Worm (Caenorhabditis elegans): ENCODE results near the gene die-1.

die-1 gene

DNA sequence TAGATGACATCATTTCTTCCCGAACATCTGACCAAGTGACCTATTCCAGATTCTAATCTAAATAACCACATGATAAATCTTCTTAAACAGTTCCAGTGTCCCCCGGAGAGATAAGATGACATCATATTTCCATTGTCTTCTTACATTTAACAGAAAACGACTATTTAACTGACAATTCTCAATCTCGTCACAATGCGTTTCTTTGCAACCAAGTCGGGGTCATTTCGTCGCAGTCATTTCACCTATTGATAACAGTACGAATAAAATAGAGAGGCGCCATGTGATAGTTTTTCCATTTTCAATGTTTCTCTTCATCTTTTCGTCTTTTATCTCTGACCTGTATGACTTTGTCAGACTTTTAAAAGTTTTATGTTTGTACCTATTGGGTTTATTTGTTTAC is 38.7 kb downstream of the die-1 start:
- TF ChIP-seq nhr-10 (tag; optimal IDR thresholded peaks at IDR 0.05) (no peak), nhr-25 (tag; optimal IDR thresholded peaks at IDR 0.05) (peak; percentile 54), F13H6.1 (tag; optimal IDR thresholded peaks at IDR 0.05) (peak; percentile 29), gmeb-1 (tag; optimal IDR thresholded peaks at IDR 0.05) (peak; percentile 37), lsy-2 (tag; optimal IDR thresholded peaks at IDR 0.05) (peak in 1 of 2 experiments; percentile 60), alr-1 (tag; optimal IDR thresholded peaks at IDR 0.05) (no peak), nhr-77 (tag; optimal IDR thresholded peaks at IDR 0.05) (no peak), nhr-21 (tag; optimal IDR thresholded peaks at IDR 0.05) (peak; percentile 54), ztf-1 (GFP tag; conservative IDR thresholded peaks at IDR 0.05) (no peak), mdl-1 (tag; optimal IDR thresholded peaks at IDR 0.05) (no peak), blmp-1 (tag; optimal IDR thresholded peaks at IDR 0.05; ENCODE audit: insufficient read depth) (peak; percentile 42), Y55F3AM.14 (GFP tag; optimal IDR thresholded peaks at IDR 0.05) (no peak), crh-2 (tag; optimal IDR thresholded peaks at IDR 0.05) (peak; percentile 52), R02D3.7 (tag; optimal IDR thresholded peaks at IDR 0.05) (no peak), nhr-6 (tag; optimal IDR thresholded peaks at IDR 0.05) (no peak), fos-1 (tag; optimal IDR thresholded peaks at IDR 0.05) (peak; percentile 56), egl-27 (tag; optimal IDR thresholded peaks at IDR 0.05) (no peak), lin-11 (tag; optimal IDR thresholded peaks at IDR 0.05) (no peak), ztf-4 (tag; optimal IDR thresholded peaks at IDR 0.05) (no peak), nhr-129 (tag; optimal IDR thresholded peaks at IDR 0.05) (peak; percentile 36), mbf-1 (tag; optimal IDR thresholded peaks at IDR 0.05) (no peak), unc-55 (GFP tag; optimal IDR thresholded peaks at IDR 0.05) (no peak), sma-3 (GFP tag; optimal IDR thresholded peaks at IDR 0.05) (peak; percentile 67), nhr-11 (tag; optimal IDR thresholded peaks at IDR 0.05) (no peak), sma-9 (GFP tag; optimal IDR thresholded peaks at IDR 0.05) (peak; percentile 76), sma-9 (tag; optimal IDR thresholded peaks at IDR 0.05) (no peak), ztf-11 (tag; optimal IDR thresholded peaks at IDR 0.05) (no peak)

ce11 chrII:10028195-10028594 is 39.5 kb downstream of the die-1 start, which contains the start of gene F52H3.6:
TSS of gene F52H3.6 (minus strand) at chrII:10028422.
- TF ChIP-seq nhr-129 (tag; optimal IDR thresholded peaks at IDR 0.05) (peak; percentile 3), fos-1 (tag; optimal IDR thresholded peaks at IDR 0.05) (peak; percentile 14), ztf-4 (tag; optimal IDR thresholded peaks at IDR 0.05) (no peak)

DNA sequence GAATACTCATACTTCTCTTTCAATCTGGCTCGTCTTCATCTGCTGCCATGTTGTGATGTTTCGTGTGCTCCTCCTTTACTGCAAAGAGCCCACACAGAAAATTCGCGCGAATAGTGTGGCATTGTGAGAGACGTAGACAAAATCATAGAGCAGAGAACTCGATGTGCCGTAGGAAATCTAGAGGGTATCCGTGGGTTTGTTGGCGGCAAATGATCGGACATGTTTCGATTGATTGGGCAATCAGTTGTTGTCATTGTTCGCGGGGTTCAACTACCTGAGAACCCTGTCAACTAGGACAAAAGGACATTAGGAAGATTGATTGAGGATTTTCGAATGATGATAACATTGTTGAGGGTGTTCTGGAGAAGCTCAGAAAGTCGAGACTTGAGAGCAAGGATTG is 42.7 kb downstream of the die-1 start:
- TF ChIP-seq sma-9 (GFP tag; optimal IDR thresholded peaks at IDR 0.05) (no peak), sma-9 (tag; optimal IDR thresholded peaks at IDR 0.05) (no peak), nhr-129 (tag; optimal IDR thresholded peaks at IDR 0.05) (peak; percentile 58)

- TF ChIP-seq aly-2 (tag; optimal IDR thresholded peaks at IDR 0.05) (no peak), nhr-23 (tag; optimal IDR thresholded peaks at IDR 0.05) (no peak), nhr-25 (tag; optimal IDR thresholded peaks at IDR 0.05) (no peak), sma-3 (GFP tag; optimal IDR thresholded peaks at IDR 0.05) (no peak), nhr-21 (tag; optimal IDR thresholded peaks at IDR 0.05) (no peak), ztf-11 (tag; optimal IDR thresholded peaks at IDR 0.05) (no peak), skn-1 (tag; optimal IDR thresholded peaks at IDR 0.05) (no peak), snpc-4 (tag; optimal IDR thresholded peaks at IDR 0.05) (no peak), fos-1 (tag; optimal IDR thresholded peaks at IDR 0.05) (no peak), nhr-11 (tag; optimal IDR thresholded peaks at IDR 0.05) (no peak), unc-62 (GFP tag; optimal IDR thresholded peaks at IDR 0.05) (no peak), alr-1 (tag; optimal IDR thresholded peaks at IDR 0.05) (no peak), lin-11 (tag; optimal IDR thresholded peaks at IDR 0.05) (no peak), blmp-1 (tag; optimal IDR thresholded peaks at IDR 0.05; ENCODE audit: insufficient read depth) (no peak), F13H6.1 (tag; optimal IDR thresholded peaks at IDR 0.05) (no peak), mdl-1 (tag; optimal IDR thresholded peaks at IDR 0.05) (no peak), nhr-12 (tag; optimal IDR thresholded peaks at IDR 0.05) (no peak), ZK546.5 (tag; optimal IDR thresholded peaks at IDR 0.05) (no peak)
Measured at ce11 chrII:10021749-10022148, 46.0 kb downstream of the die-1 start.

ce11 chrII:10019669-10020068 is 48.0 kb downstream of the die-1 start:
- peak; percentile 59 for TF ChIP-seq nhr-25 (tag; optimal IDR thresholded peaks at IDR 0.05)
- peak; percentile 30 for TF ChIP-seq gmeb-1 (tag; optimal IDR thresholded peaks at IDR 0.05)
- TF ChIP-seq fos-1 (tag; optimal IDR thresholded peaks at IDR 0.05): no peak

Data from whole organism, L2 larva.